Worm (Caenorhabditis elegans) whole organism, early embryonic: ENCODE data around the gene M57.2.

Experiments
- F13C5.2 ChIP-seq: sonication (generic microtip); optimal IDR thresholded peaks from 2 replicates; lab custom pipeline; 2017; ENCODE audit warnings: mild to moderate bottlenecking, missing genetic modification characterization, inconsistent platforms, missing compliant biosample characterization
- ama-1 ChIP-seq: fragments of 150-350 bp; optimal IDR thresholded peaks from 2 replicates; lab custom pipeline; 2014
- ceh-36 ChIP-seq: sonication (generic microtip); optimal IDR thresholded peaks from 2 replicates; lab custom pipeline; 2016; ENCODE audit warnings: missing genetic modification characterization, inconsistent platforms, missing compliant biosample characterization
- ets-7 ChIP-seq: sonication (generic microtip); optimal IDR thresholded peaks from 2 replicates; lab custom pipeline; 2016; ENCODE audit warnings: missing genotype, missing genetic modification characterization, missing compliant biosample characterization
- flt-1 ChIP-seq: fragments of 200-800 bp; sonication (Bioruptor generic); IDR thresholded peaks from 2 replicates; pipeline ENCODE4 v1.3.6; 2022; ENCODE audit warnings: missing genetic modification characterization, missing compliant biosample characterization
- hmbx-1 ChIP-seq: sonication (generic microtip); optimal IDR thresholded peaks from 2 replicates; lab custom pipeline; 2016; ENCODE audit warnings: mild to moderate bottlenecking, missing genetic modification characterization, missing compliant biosample characterization
- hmg-4 ChIP-seq: fragments of 200-800 bp; sonication (Bioruptor generic); optimal IDR thresholded peaks from 2 replicates; lab custom pipeline; 2018; ENCODE audit warnings: mild to moderate bottlenecking, missing genetic modification characterization, missing compliant biosample characterization
- pes-1 ChIP-seq: fragments of 200-800 bp; sonication (Bioruptor generic); IDR thresholded peaks from 2 replicates; pipeline ENCODE4 v1.3.6; 2022; ENCODE audit warnings: missing genetic modification reagents, missing genetic modification characterization, missing compliant biosample characterization
- scrt-1 ChIP-seq: fragments of 200-800 bp; sonication (Bioruptor generic); IDR thresholded peaks from 2 replicates; pipeline ENCODE4 v1.3.6; 2022; ENCODE audit warnings: missing genetic modification characterization, missing compliant biosample characterization
- tbx-11 ChIP-seq: fragments of 200-800 bp; sonication (Bioruptor generic); IDR thresholded peaks from 2 replicates; pipeline ENCODE4 v1.3.6; 2022; ENCODE audit warnings: missing genetic modification characterization, missing compliant biosample characterization
- tra-4 ChIP-seq: sonication (generic microtip); optimal IDR thresholded peaks from 2 replicates; lab custom pipeline; 2017; ENCODE audit warnings: missing genetic modification characterization, missing compliant biosample characterization

DNA sequence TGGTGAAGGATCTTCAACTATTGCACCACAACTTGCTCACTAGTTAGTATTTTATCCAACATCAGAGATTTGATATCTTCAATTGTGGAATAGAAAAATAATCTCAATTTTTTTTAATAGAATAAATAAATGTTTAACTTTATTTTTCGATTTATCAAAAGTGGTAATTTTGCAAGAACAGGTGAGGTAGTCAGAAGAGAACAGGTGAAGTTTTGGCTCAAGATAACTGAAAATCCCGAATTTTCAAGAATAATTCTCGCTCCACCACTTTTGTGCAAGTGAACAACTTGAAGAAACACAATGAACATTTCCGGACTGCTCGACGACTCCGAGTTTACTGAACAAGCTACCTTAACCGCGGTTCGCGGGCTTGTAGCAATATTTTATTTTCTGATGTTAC, 35.7 kb upstream of the M57.2 start, which contains the start of gene srz-78:
- no peak for TF ChIP-seq ceh-36 (tag; lab: Kevin White, UChicago)
- TF ChIP-seq tra-4 (tag; lab: Kevin White, UChicago): no peak
- no peak for TF ChIP-seq ama-1 (lab: Kevin White, UChicago)
- no peak for TF ChIP-seq flt-1 (GFP tag; lab: Robert Waterston, UW)
- no peak for TF ChIP-seq pes-1 (GFP tag; lab: Robert Waterston, UW)
- TF ChIP-seq hmbx-1 (tag; lab: Kevin White, UChicago): no peak
- TF ChIP-seq ets-7 (tag; lab: Kevin White, UChicago): no peak
- TF ChIP-seq F13C5.2 (tag; lab: Kevin White, UChicago): no peak
- TF ChIP-seq tbx-11: no peak
- no peak for TF ChIP-seq scrt-1
- no peak for TF ChIP-seq hmg-4
